Fruit fly (Drosophila melanogaster): ENCODE results near the gene ntc.
A peak's percentile ranks its signal among the peaks of the same experiment; 100 is the strongest.

Gene ntc

dm6 chr3L:3787077-3787433, 19.2 kb downstream of the ntc start:
- no peak for TF ChIP-seq Snoo (tag; optimal IDR thresholded peaks at IDR 0.05)
- TF ChIP-seq Ets98B (GFP tag; IDR thresholded peaks at IDR 0.05), result peak; percentile 24; the same call in 1 of the 2 replicates

dm6 chr3L:3786344-3787076, 19.7 kb downstream of the ntc start:
- TF ChIP-seq CG15710 (tag; optimal IDR thresholded peaks at IDR 0.05) (peak; percentile 11), CG32121 (GFP tag; IDR thresholded peaks at IDR 0.05) (peak; percentile 21; the same call in 1 of the 2 replicates), CG17806 (tag; optimal IDR thresholded peaks at IDR 0.05) (peak; percentile 14), CG13204 (GFP tag; optimal IDR thresholded peaks at IDR 0.05) (no peak)

dm6 chr3L:3785688-3786087, 20.6 kb downstream of the ntc start:
- TF ChIP-seq CG9948 (tag; optimal IDR thresholded peaks at IDR 0.05) (peak; percentile 7), Pif1A (GFP tag; optimal IDR thresholded peaks at IDR 0.05) (no peak), D1 (tag; optimal IDR thresholded peaks at IDR 0.05) (no peak), Ets98B (GFP tag; IDR thresholded peaks at IDR 0.05) (peak; percentile 30; the same call in 1 of the 2 replicates), CG14655 (GFP tag; optimal IDR thresholded peaks at IDR 0.05) (peak; percentile 24)

- peak; percentile 98 for TF ChIP-seq CG10348 (GFP tag; IDR thresholded peaks at IDR 0.05)
- peak; percentile 94 for TF ChIP-seq CG13204 (GFP tag; optimal IDR thresholded peaks at IDR 0.05)
- peak; percentile 70 for TF ChIP-seq EcR (GFP tag; optimal IDR thresholded peaks at IDR 0.05)
- peak; percentile 99 for TF ChIP-seq CG32121 (GFP tag; IDR thresholded peaks at IDR 0.05)
- peak; percentile 96 for TF ChIP-seq CG9948 (tag; optimal IDR thresholded peaks at IDR 0.05)
- TF ChIP-seq CG14655 (GFP tag; optimal IDR thresholded peaks at IDR 0.05), result peak; percentile 93
- peak; percentile 92 for TF ChIP-seq gl (tag; optimal IDR thresholded peaks at IDR 0.05)
- TF ChIP-seq CG8159 (tag; optimal IDR thresholded peaks at IDR 0.05), result peak; percentile 95
- peak; percentile 99 for TF ChIP-seq Pif1B (GFP tag; optimal IDR thresholded peaks at IDR 0.05)
- TF ChIP-seq rn (GFP tag; IDR thresholded peaks at IDR 0.05), result peak; percentile 98
- peak; percentile 99 for TF ChIP-seq Pif1A (GFP tag; optimal IDR thresholded peaks at IDR 0.05)
- TF ChIP-seq CG4496 (GFP tag; IDR thresholded peaks at IDR 0.05), result peak; percentile 99
- TF ChIP-seq Ets98B (GFP tag; IDR thresholded peaks at IDR 0.05), result peak; percentile 99
- peak; percentile 95 for TF ChIP-seq CG17806 (tag; optimal IDR thresholded peaks at IDR 0.05)
- peak; percentile 97 for TF ChIP-seq Snoo (tag; optimal IDR thresholded peaks at IDR 0.05)
- peak; percentile 98 for TF ChIP-seq CG34367 (tag; optimal IDR thresholded peaks at IDR 0.05)
- peak; percentile 97 for TF ChIP-seq CG12605 (GFP tag; IDR thresholded peaks at IDR 0.05)
- peak; percentile 94 for TF ChIP-seq CG8301 (tag; optimal IDR thresholded peaks at IDR 0.05)
- TF ChIP-seq D1 (tag; optimal IDR thresholded peaks at IDR 0.05), result peak; percentile 74
- TF ChIP-seq fd96Ca (GFP tag; IDR thresholded peaks at IDR 0.05), result peak; percentile 99
- peak; percentile 97 for TF ChIP-seq CG15710 (tag; optimal IDR thresholded peaks at IDR 0.05)
These were observed 21.1 kb downstream of the ntc start for dm6 chr3L:3785002-3785661.

dm6 chr3L:3784001-3784400, 22.3 kb downstream of the ntc start:
- TF ChIP-seq CG8301 (tag; optimal IDR thresholded peaks at IDR 0.05) (no peak), Ets98B (GFP tag; IDR thresholded peaks at IDR 0.05) (peak; percentile 49), CG13204 (GFP tag; optimal IDR thresholded peaks at IDR 0.05) (peak; percentile 32), CG4496 (GFP tag; IDR thresholded peaks at IDR 0.05) (peak; percentile 63), CG17806 (tag; optimal IDR thresholded peaks at IDR 0.05) (no peak), CG8159 (tag; optimal IDR thresholded peaks at IDR 0.05) (no peak), CG32121 (GFP tag; IDR thresholded peaks at IDR 0.05) (0 out of 2 replicates have a peak, but pooled peaks have one; percentile 13), CG34367 (tag; optimal IDR thresholded peaks at IDR 0.05) (no peak), EcR (GFP tag; optimal IDR thresholded peaks at IDR 0.05) (peak; percentile 95), D1 (tag; optimal IDR thresholded peaks at IDR 0.05) (no peak), fd96Ca (GFP tag; IDR thresholded peaks at IDR 0.05) (peak; percentile 63; the same call in 2 of the 3 replicates), Snoo (tag; optimal IDR thresholded peaks at IDR 0.05) (no peak), CG12605 (GFP tag; IDR thresholded peaks at IDR 0.05) (no peak), CG15710 (tag; optimal IDR thresholded peaks at IDR 0.05) (no peak), rn (GFP tag; IDR thresholded peaks at IDR 0.05) (0 out of 2 replicates have a peak, but pooled peaks have one; percentile 7)

DNA sequence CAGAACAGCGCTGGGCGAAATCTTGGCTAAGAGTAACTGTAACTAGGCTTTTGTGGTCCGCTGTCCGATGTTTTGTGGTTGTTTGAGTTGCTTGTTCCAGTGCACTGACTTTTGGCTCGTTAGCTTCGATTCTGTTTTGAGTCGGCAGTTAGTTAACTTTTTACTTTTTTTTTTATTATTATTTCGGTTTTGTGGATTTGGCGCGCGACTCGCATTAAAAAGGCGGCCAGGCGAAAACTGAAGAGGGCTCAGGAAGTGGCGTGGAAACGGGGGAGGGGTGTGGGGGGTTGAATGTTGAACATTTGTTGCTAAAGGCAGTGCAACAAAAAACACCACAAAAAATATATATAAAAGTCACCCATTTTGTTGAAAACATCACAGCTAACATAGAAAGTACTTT, 22.8 kb downstream of the ntc start:
- TF ChIP-seq CG4496 (GFP tag; IDR thresholded peaks at IDR 0.05) (no peak), CG17806 (tag; optimal IDR thresholded peaks at IDR 0.05) (no peak), CG32121 (GFP tag; IDR thresholded peaks at IDR 0.05) (no peak), Pif1A (GFP tag; optimal IDR thresholded peaks at IDR 0.05) (no peak), EcR (GFP tag; optimal IDR thresholded peaks at IDR 0.05) (no peak), Snoo (tag; optimal IDR thresholded peaks at IDR 0.05) (no peak), CG14655 (GFP tag; optimal IDR thresholded peaks at IDR 0.05) (no peak), D1 (tag; optimal IDR thresholded peaks at IDR 0.05) (no peak), gl (tag; optimal IDR thresholded peaks at IDR 0.05) (no peak), CG15710 (tag; optimal IDR thresholded peaks at IDR 0.05) (no peak), CG8301 (tag; optimal IDR thresholded peaks at IDR 0.05) (no peak)
